Worm (Caenorhabditis elegans): ENCODE measurements around the gene nduf-2.2.
A peak's percentile ranks its signal among the peaks of the same experiment; 100 is the strongest.

nduf-2.2 gene

DNA sequence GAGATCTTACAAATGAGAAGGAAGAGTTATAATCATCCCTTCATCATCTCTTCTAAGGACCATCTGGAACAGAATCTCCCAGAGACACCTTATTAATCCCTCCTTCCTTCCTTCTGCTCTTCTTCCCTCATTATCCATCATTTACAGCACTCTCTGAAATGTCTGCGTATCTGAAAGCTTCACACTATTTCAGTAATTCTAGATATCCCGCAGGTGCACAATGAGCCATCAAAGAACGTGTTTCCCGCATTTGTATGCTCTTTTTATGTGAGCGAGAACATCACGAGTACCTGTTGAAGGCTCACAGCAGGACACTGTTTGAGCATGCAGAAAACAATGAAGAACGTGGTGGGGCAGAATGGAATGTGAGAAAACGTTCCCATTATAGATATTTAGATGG, 11.4 kb downstream of the nduf-2.2 start:
- no peak for TF ChIP-seq daf-19 (GFP tag; conservative IDR thresholded peaks at IDR 0.05)

DNA sequence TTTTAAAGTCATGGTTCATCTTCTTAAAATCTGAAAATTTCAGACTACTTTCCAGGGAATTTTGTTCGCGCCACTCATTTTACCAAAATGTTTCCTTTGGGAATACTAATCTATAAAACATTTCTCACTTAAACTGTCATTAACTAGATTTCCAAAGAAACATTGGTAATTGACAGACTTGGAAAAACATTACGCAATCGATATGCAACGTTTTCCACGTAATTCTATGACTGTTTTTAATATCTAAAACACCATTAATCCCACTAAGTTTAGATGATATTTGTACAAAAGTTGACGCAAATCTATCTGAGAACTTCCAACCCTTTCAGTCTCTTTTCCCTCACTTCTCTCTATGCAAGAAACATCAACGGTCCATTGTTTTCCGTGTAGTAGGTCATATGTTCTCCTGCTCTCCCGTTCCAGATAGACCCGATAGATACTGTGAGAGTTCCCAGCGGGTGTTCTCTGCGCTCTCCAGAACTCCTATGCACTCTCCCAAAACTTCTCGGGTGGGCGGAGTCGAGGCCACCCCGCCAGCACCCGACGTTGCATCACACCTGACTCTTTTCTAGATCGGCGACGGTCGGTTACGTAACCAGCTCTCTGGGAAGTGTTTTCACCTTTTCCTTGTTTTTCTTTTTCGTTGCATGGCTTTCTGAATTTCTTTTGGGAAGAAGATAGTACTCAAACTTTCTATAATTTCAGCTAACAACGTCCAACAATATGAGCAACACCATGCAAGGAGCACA, 13.4 kb downstream of the nduf-2.2 start, which contains the start of gene zip-8:
Gene zip-8 (plus strand): TSS at position 700 of the 749 bp plus-strand sequence.
- peak; percentile 71 for TF ChIP-seq aha-1 (tag)
- TF ChIP-seq nhr-76 (tag; optimal IDR thresholded peaks at IDR 0.05) = no peak
- peak; percentile 66 for TF ChIP-seq set-16 (GFP tag; IDR thresholded peaks at IDR 0.05)

DNA sequence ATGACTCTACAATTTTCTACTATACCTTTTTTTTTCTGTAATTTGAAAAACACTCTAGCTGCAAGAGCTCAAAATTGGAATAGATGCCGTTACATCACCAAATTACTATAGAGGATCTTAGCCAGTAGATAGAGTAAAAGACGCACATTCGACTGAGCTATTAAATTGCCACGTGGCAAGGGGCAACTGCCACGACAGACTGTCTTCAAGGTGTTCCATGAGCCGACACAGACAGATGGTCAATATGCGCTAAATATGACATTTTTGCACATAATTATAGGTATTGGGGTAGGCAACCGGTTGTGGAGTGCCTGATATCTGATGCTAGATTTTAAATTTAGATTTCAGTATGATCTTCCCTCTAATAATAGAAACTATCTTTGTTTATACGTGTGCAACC, 14.4 kb downstream of the nduf-2.2 start:
- no peak for TF ChIP-seq zip-2 (tag; optimal IDR thresholded peaks at IDR 0.05)
- no peak for TF ChIP-seq fos-1 (tag; optimal IDR thresholded peaks at IDR 0.05)
- TF ChIP-seq aha-1 (tag) = peak; percentile 93
- TF ChIP-seq unc-130 (GFP tag; optimal IDR thresholded peaks at IDR 0.05) = no peak
- no peak for TF ChIP-seq mdl-1 (tag; optimal IDR thresholded peaks at IDR 0.05)

DNA sequence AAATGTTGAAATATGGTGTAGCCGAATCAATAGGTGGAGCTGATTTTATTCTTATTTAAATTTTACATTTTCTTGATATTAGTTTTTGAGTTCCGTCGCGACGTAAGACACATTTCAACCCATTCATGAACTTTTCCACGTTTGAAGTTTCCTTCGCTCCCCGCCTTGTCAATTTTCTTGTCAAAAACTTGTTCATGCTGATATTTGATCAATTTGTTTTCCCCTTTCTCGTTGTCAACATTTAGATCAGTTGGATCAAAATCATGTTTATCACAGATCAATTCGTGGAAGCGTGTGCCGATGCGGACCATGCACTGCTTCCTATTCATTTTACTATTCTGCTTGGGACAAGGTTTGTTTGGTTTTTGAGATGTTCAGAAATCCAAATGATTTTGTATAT, 17.9 kb downstream of the nduf-2.2 start, which contains the start of gene chtb-2:
Gene chtb-2 (plus strand): TSS at position 301 of the 400 bp plus-strand sequence.
- TF ChIP-seq dve-1 (tag; optimal IDR thresholded peaks at IDR 0.05; ENCODE audit: insufficient read depth) = no peak
- TF ChIP-seq zfp-2 (tag; optimal IDR thresholded peaks at IDR 0.05) = no peak
- TF ChIP-seq mdl-1 (tag; optimal IDR thresholded peaks at IDR 0.05) = no peak
- TF ChIP-seq daf-19 (GFP tag; conservative IDR thresholded peaks at IDR 0.05) = no peak
- no peak for TF ChIP-seq tag-97 (GFP tag; IDR thresholded peaks at IDR 0.05)
- TF ChIP-seq R02D3.7 (tag; optimal IDR thresholded peaks at IDR 0.05) = no peak
- TF ChIP-seq lir-3 (tag; optimal IDR thresholded peaks at IDR 0.05) = no peak
- TF ChIP-seq daf-16 (GFP tag; optimal IDR thresholded peaks at IDR 0.05) = no peak
- no peak for TF ChIP-seq daf-16 (tag; optimal IDR thresholded peaks at IDR 0.05)
- no peak for TF ChIP-seq lin-38 (GFP tag; IDR thresholded peaks at IDR 0.05)
- no peak for TF ChIP-seq Y48G9A.11 (GFP tag; IDR thresholded peaks at IDR 0.05)
- no peak for TF ChIP-seq nhr-41 (GFP tag; IDR thresholded peaks at IDR 0.05)

DNA sequence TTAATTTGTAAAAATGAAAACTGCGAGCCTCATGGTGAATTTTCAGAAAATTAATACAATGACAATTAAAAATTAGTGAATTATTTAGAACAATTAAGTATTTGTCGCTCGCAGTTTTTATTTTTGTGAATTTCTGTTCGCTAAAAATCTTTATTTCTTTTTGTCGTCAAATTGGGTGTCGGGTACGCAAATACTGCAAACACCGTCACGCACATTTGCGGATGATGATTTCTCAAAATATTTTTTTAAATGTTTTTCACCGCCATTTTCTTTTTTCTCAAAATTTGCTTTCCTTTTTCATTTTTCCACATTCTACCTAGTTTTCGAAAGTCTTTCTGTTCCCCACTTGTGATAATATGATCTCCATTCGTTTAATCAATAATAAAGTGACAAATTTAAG, 23.9 kb downstream of the nduf-2.2 start:
- TF ChIP-seq rbr-2 (tag; optimal IDR thresholded peaks at IDR 0.05) (peak; percentile 24), nhr-237 (tag; optimal IDR thresholded peaks at IDR 0.05) (no peak), dpl-1 (GFP tag; optimal IDR thresholded peaks at IDR 0.05) (peak; percentile 63)

DNA sequence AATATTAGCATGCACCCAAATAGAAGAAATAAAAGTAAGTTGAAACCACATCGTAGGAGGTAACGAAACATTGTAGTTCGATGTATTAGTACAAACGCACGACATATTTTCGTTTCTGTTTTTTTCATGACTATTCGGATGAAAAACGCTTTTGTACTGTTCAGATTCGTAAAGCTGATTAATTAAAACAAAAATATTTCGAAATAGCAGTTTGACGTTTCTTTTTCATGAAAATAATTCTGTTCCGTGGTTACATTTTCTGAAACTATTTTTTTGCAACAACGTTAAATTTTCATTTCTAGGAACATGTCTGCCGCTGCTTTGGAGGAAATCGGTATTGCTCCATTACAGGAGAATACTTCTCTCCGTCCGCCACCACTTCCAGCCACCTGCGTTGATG, 24.5 kb downstream of the nduf-2.2 start, which contains the start of gene rpt-3:
Gene rpt-3 (plus strand): TSS at position 301 of the 400 bp plus-strand sequence.
- TF ChIP-seq pha-4 (GFP tag; IDR thresholded peaks at IDR 0.05) = peak; percentile 29; the same call in 1 of the 2 replicates
- TF ChIP-seq pha-4 (tag; optimal IDR thresholded peaks at IDR 0.05) = no peak
- TF ChIP-seq cey-2 (tag; optimal IDR thresholded peaks at IDR 0.05; ENCODE audit: borderline replicate concordance, insufficient read depth) = no peak
- TF ChIP-seq Y48G9A.11 (GFP tag; IDR thresholded peaks at IDR 0.05) = 0 out of 2 replicates have a peak, but pooled peaks have one; percentile 11

DNA sequence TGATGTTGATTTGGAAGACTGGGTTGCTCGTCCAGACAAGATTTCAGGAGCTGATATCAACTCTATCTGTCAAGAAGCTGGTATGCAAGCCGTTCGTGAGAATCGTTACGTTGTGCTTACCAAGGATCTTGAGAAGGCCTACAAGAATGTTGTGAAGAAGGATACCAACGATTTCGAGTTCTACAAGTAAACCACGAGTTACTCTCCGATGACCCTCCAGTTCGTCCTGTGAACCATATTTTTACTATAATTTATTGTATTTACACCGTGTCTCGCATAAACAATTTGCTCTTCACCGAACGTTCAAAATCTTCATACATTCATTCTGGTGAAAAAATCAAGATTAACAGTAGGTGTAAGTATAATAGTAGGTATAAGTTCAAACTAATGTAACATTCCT, 26.0 kb downstream of the nduf-2.2 start:
- TF ChIP-seq unc-62 (GFP tag; optimal IDR thresholded peaks at IDR 0.05 in 1 of 2) (peak in 1 of 2 experiments; percentile 90), unc-62 (tag; optimal IDR thresholded peaks at IDR 0.05) (no peak), F49E8.2 (tag; optimal IDR thresholded peaks at IDR 0.05; ENCODE audit: borderline replicate concordance) (no peak)

DNA sequence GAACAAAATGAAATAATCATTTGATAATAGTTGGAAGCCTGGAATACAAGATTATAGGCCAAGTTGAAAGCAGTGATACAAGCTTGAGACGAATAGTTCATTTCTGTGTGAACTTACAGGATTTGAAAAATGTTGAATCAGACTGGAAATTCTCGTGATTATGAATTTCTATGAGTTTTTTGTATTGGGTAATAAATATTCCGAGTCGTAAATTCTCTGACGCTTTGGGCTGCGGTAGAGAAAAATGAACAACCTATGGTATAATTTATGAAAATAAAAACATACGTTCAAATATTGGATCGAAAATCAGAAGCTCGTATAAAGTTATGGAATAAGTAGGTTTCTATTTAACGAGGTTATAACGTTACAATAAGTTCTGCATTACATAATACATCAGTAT, 27.8 kb downstream of the nduf-2.2 start, which contains the start of gene srb-11:
Gene srb-11 (minus strand): TSS at position 101 of the 400 bp plus-strand sequence.
- no peak for TF ChIP-seq Y105C5A.15 (GFP tag; IDR thresholded peaks at IDR 0.05)
- no peak for TF ChIP-seq R02D3.7 (tag; optimal IDR thresholded peaks at IDR 0.05)
- no peak for TF ChIP-seq egl-43 (GFP tag; IDR thresholded peaks at IDR 0.05)
- no peak for TF ChIP-seq F26F4.8 (GFP tag; conservative IDR thresholded peaks at IDR 0.05)
- no peak for TF ChIP-seq saeg-2 (GFP tag; IDR thresholded peaks at IDR 0.05)
- no peak for TF ChIP-seq sdz-12 (GFP tag; optimal IDR thresholded peaks at IDR 0.05)

All from whole organism, L4 larva.